Fruit fly (Drosophila melanogaster): ENCODE results near the gene Brd.

DNA sequence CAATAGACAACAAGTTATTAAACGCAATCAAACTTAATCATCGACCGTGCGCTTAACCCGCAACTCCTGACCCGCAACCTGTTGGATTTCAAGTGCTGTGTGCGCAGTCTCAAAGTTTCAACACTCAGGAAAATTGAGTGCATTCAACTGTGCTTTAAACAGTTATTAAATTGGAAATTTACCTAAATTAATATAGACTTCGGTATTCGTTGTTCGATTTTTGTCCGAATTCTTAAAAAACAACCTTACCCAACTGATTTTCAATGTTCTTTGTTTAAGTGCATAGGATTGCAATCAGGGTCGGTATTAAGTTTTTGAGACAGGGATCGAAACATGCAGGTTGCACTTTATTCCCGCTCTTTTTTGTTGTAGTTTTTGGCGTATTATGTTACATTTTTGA lies 32.6 kb downstream of the Brd start:
- TF ChIP-seq Crg-1 (GFP tag; optimal IDR thresholded peaks at IDR 0.05): no peak
- no peak for TF ChIP-seq Clk (GFP tag; optimal IDR thresholded peaks at IDR 0.05)
- TF ChIP-seq kay (GFP tag; ENCODE audit: borderline replicate concordance): no peak
- no peak for TF ChIP-seq ovo (GFP tag; optimal IDR thresholded peaks at IDR 0.05)
- no peak for TF ChIP-seq tj (GFP tag; optimal IDR thresholded peaks at IDR 0.05)
- TF ChIP-seq CG7101 (tag; optimal IDR thresholded peaks at IDR 0.05): no peak
- TF ChIP-seq Mnt (GFP tag; optimal IDR thresholded peaks at IDR 0.05): no peak
- no peak for TF ChIP-seq cnc (optimal IDR thresholded peaks at IDR 0.05)
- no peak for TF ChIP-seq CG12768 (GFP tag; optimal IDR thresholded peaks at IDR 0.05)
- no peak for TF ChIP-seq pad (GFP tag; optimal IDR thresholded peaks at IDR 0.05)
- no peak for TF ChIP-seq CG7045 (GFP tag; optimal IDR thresholded peaks at IDR 0.05)
- no peak for TF ChIP-seq CG11617 (GFP tag; optimal IDR thresholded peaks at IDR 0.05)
- no peak for TF ChIP-seq CG1620 (GFP tag; optimal IDR thresholded peaks at IDR 0.05)
- no peak for TF ChIP-seq CG5204 (GFP tag; optimal IDR thresholded peaks at IDR 0.05)
